Worm (Caenorhabditis elegans): Measurements from ENCODE around the gene gln-6.

- TF ChIP-seq sea-1 (GFP tag; conservative IDR thresholded peaks at IDR 0.05) (no peak), flt-1 (GFP tag; IDR thresholded peaks at IDR 0.05) (no peak), hmbx-1 (tag; optimal IDR thresholded peaks at IDR 0.05) (no peak), ama-1 (optimal IDR thresholded peaks at IDR 0.05) (no peak), B0310.2 (tag; optimal IDR thresholded peaks at IDR 0.05) (no peak), scrt-1 (GFP tag; IDR thresholded peaks at IDR 0.05) (no peak), aly-1 (tag; optimal IDR thresholded peaks at IDR 0.05) (no peak), hmg-4 (GFP tag; optimal IDR thresholded peaks at IDR 0.05) (no peak), tra-4 (tag; optimal IDR thresholded peaks at IDR 0.05) (no peak), ceh-13 (GFP tag; optimal IDR thresholded peaks at IDR 0.05) (no peak), hnd-1 (tag; optimal IDR thresholded peaks at IDR 0.05) (no peak)
These were observed 31.5 kb downstream of the gln-6 start, which contains the start of gene ant-1.3 for ce11 chrIV:9709205-9709604.
